Fruit fly (Drosophila melanogaster) whole organism, prepupa: ENCODE data around the gene FucTC.

Source experiments
- CG10631 ChIP-seq: fragments of 200-800 bp; sonication (Bioruptor generic); optimal IDR thresholded peaks from 2 replicates; lab custom pipeline; 2016; ENCODE audit warnings: missing biosample characterization, missing genetic modification characterization
- CG11294 ChIP-seq: fragments of 200-800 bp; sonication (Bioruptor generic); IDR thresholded peaks from 2 replicates; pipeline ENCODE4 v1.3.6; 2022; ENCODE audit warnings: missing biosample characterization, missing genetic modification characterization
- CG15336 ChIP-seq: fragments of 200-800 bp; sonication (Bioruptor generic); IDR thresholded peaks from 2 replicates; pipeline ENCODE4 v1.3.6; 2022; ENCODE audit warnings: missing biosample characterization, missing genetic modification characterization
- CG16779 ChIP-seq: fragments of 200-800 bp; sonication (Bioruptor generic); optimal IDR thresholded peaks from 3 replicates; lab custom pipeline; 2017; ENCODE audit warnings: missing biosample characterization, mild to moderate bottlenecking, missing genetic modification characterization
- CG31627 ChIP-seq: fragments of 200-800 bp; sonication (Bioruptor generic); optimal IDR thresholded peaks from 3 replicates; lab custom pipeline; 2016; ENCODE audit warnings: missing biosample characterization, missing genetic modification characterization
- CG32006 ChIP-seq: fragments of 200-800 bp; sonication (Bioruptor generic); optimal IDR thresholded peaks from 3 replicates; lab custom pipeline; 2017; ENCODE audit warnings: missing biosample characterization, mild to moderate bottlenecking, missing genetic modification characterization
- CG6163 ChIP-seq: fragments of 200-800 bp; sonication (Bioruptor generic); IDR thresholded peaks from 3 replicates; pipeline ENCODE4 v1.3.6; 2022; ENCODE audit warnings: missing biosample characterization, missing genetic modification characterization
- CG8119 ChIP-seq: fragments of 200-800 bp; sonication (Bioruptor generic); IDR thresholded peaks from 3 replicates; pipeline ENCODE4 v1.3.6; 2022; ENCODE audit warnings: missing biosample characterization, missing genetic modification characterization
- CG8319 ChIP-seq: fragments of 200-800 bp; sonication (Bioruptor generic); optimal IDR thresholded peaks from 3 replicates; lab custom pipeline; 2016; ENCODE audit warnings: missing biosample characterization, missing genetic modification characterization
- CG8632 ChIP-seq: fragments of 200-800 bp; sonication (Bioruptor generic); optimal IDR thresholded peaks from 3 replicates; lab custom pipeline; 2016; ENCODE audit warnings: missing biosample characterization, missing genetic modification characterization
- Eip75B ChIP-seq: fragments of 200-800 bp; sonication (Bioruptor generic); optimal IDR thresholded peaks from 3 replicates; lab custom pipeline; 2016; ENCODE audit warnings: missing biosample characterization, missing genetic modification characterization
- Eip78C ChIP-seq: fragments of 200-800 bp; sonication (Bioruptor generic); peaks from one replicate; lab custom pipeline; 2016; ENCODE audit warnings: missing biosample characterization, missing genetic modification characterization
- Eip93F ChIP-seq: fragments of 200-800 bp; sonication (Bioruptor generic); optimal IDR thresholded peaks from 2 replicates; lab custom pipeline; 2016; ENCODE audit warnings: missing biosample characterization, mild to moderate bottlenecking, missing genetic modification characterization
- Ets21C ChIP-seq: fragments of 200-800 bp; sonication (Bioruptor generic); optimal IDR thresholded peaks from 3 replicates; lab custom pipeline; 2016; ENCODE audit warnings: missing biosample characterization, missing genetic modification characterization
- Ets96B ChIP-seq: fragments of 200-800 bp; optimal IDR thresholded peaks from 2 replicates; lab custom pipeline; 2019; ENCODE audit warnings: missing biosample characterization, mild to moderate bottlenecking, missing genetic modification characterization, moderate library complexity
- Gug ChIP-seq: fragments of 200-800 bp; sonication (Bioruptor generic); IDR thresholded peaks from 2 replicates; pipeline ENCODE4 v1.3.6; 2022; ENCODE audit warnings: missing biosample characterization, missing genetic modification characterization
- Hr39 ChIP-seq: fragments of 200-800 bp; sonication (Bioruptor generic); optimal IDR thresholded peaks from 2 replicates; lab custom pipeline; 2016; ENCODE audit warnings: missing biosample characterization, missing genetic modification characterization
- Hr4 ChIP-seq: fragments of 200-800 bp; sonication (Bioruptor generic); optimal IDR thresholded peaks from 3 replicates; lab custom pipeline; 2016; ENCODE audit warnings: missing biosample characterization, missing genetic modification characterization
- Met ChIP-seq: fragments of 200-800 bp; sonication (Bioruptor generic); optimal IDR thresholded peaks from 3 replicates; lab custom pipeline; 2016; ENCODE audit warnings: missing biosample characterization, missing genetic modification characterization
- OdsH ChIP-seq: fragments of 200-800 bp; sonication (Bioruptor generic); optimal IDR thresholded peaks from 3 replicates; lab custom pipeline; 2016; ENCODE audit warnings: missing biosample characterization, missing genetic modification characterization
- Smox ChIP-seq: fragments of 200-800 bp; sonication (Bioruptor generic); optimal IDR thresholded peaks from 3 replicates; lab custom pipeline; 2016; ENCODE audit warnings: missing biosample characterization, missing genetic modification characterization
- Sox102F ChIP-seq: fragments of 200-800 bp; sonication (Bioruptor generic); optimal IDR thresholded peaks from 2 replicates; lab custom pipeline; 2016; ENCODE audit warnings: missing biosample characterization, mild to moderate bottlenecking, missing genetic modification characterization
- Sox15 ChIP-seq: fragments of 200-800 bp; sonication (Bioruptor generic); optimal IDR thresholded peaks from 3 replicates; lab custom pipeline; 2016; ENCODE audit warnings: missing biosample characterization, missing genetic modification characterization
- cyc ChIP-seq: fragments of 200-800 bp; sonication (Bioruptor generic); optimal IDR thresholded peaks from 3 replicates; lab custom pipeline; 2016; ENCODE audit warnings: missing biosample characterization, missing genetic modification characterization
- dac ChIP-seq: fragments of 200-800 bp; sonication (Bioruptor generic); optimal IDR thresholded peaks from 2 replicates; lab custom pipeline; 2017; ENCODE audit warnings: missing biosample characterization, mild to moderate bottlenecking, missing genetic modification characterization
- dsx ChIP-seq: fragments of 200-800 bp; optimal IDR thresholded peaks from 3 replicates; lab custom pipeline; 2019; ENCODE audit warnings: missing biosample characterization, mild to moderate bottlenecking, missing genetic modification characterization, moderate library complexity; ENCODE audit not compliant: poor library complexity, severe bottlenecking
- eg ChIP-seq: fragments of 200-800 bp; sonication (Bioruptor generic); IDR thresholded peaks from 3 replicates; pipeline ENCODE4 v1.3.6; 2022; ENCODE audit warnings: missing biosample characterization, missing genetic modification characterization
- esn ChIP-seq: fragments of 200-800 bp; sonication (Bioruptor generic); optimal IDR thresholded peaks from 2 replicates; lab custom pipeline; 2016; ENCODE audit warnings: missing biosample characterization, mild to moderate bottlenecking, missing genetic modification characterization, moderate library complexity
- fd59A ChIP-seq: fragments of 200-800 bp; sonication (Bioruptor generic); optimal IDR thresholded peaks from 2 replicates; lab custom pipeline; 2017; ENCODE audit warnings: missing biosample characterization, mild to moderate bottlenecking, missing genetic modification characterization, missing genetic modification reagents
- fd85E ChIP-seq: fragments of 200-800 bp; sonication (Bioruptor generic); optimal IDR thresholded peaks from 3 replicates; lab custom pipeline; 2016; ENCODE audit warnings: missing biosample characterization, missing genetic modification characterization
- lz ChIP-seq: fragments of 200-800 bp; sonication (Bioruptor generic); optimal IDR thresholded peaks from 3 replicates; lab custom pipeline; 2016; ENCODE audit warnings: missing biosample characterization, missing genetic modification characterization
- net ChIP-seq: fragments of 200-800 bp; sonication (Bioruptor generic); optimal IDR thresholded peaks from 3 replicates; lab custom pipeline; 2016; ENCODE audit warnings: missing biosample characterization, missing genetic modification characterization
- pdm3 ChIP-seq: fragments of 200-800 bp; sonication (Bioruptor generic); optimal IDR thresholded peaks from 3 replicates; lab custom pipeline; 2016; ENCODE audit warnings: missing biosample characterization, missing genetic modification characterization
- ss ChIP-seq, 2 experiments: fragments of 200-800 bp; sonication (Bioruptor generic); optimal IDR thresholded peaks; 2 replicates in 1 of 2; 3 replicates in 1 of 2; lab custom pipeline; 2017 to 2018; ENCODE audit warnings: mild to moderate bottlenecking in 2 of 2, missing biosample characterization in 2 of 2, missing genetic modification characterization in 2 of 2, moderate library complexity in 1 of 2
- svp ChIP-seq: fragments of 200-800 bp; sonication (Bioruptor generic); peaks from one replicate; lab custom pipeline; 2016; ENCODE audit warnings: missing biosample characterization, missing genetic modification characterization
- topi ChIP-seq: fragments of 200-800 bp; sonication (Bioruptor generic); optimal IDR thresholded peaks from 3 replicates; lab custom pipeline; 2016; ENCODE audit warnings: missing biosample characterization, missing genetic modification characterization
- vri ChIP-seq: fragments of 200-800 bp; sonication (Bioruptor generic); optimal IDR thresholded peaks from 3 replicates; lab custom pipeline; 2016; ENCODE audit warnings: missing biosample characterization, mild to moderate bottlenecking, missing genetic modification characterization

The FucTC gene

dm6 chrX:23011859-23012258 lies 756 bp upstream of the FucTC start:
- TF ChIP-seq topi (GFP tag; lab: Kevin White, UChicago) (no peak), svp (GFP tag; lab: Kevin White, UChicago) (peak; percentile 79), CG8319 (GFP tag; lab: Kevin White, UChicago) (no peak), CG16779 (tag; lab: Kevin White, UChicago) (no peak), pdm3 (no peak), ss (GFP tag; optimal IDR thresholded peaks at IDR 0.05; lab: Kevin White, UChicago) (no peak)

- TF ChIP-seq svp (GFP tag; lab: Kevin White, UChicago) (peak; percentile 62), lz (GFP tag; lab: Kevin White, UChicago) (no peak), CG10631 (GFP tag; lab: Kevin White, UChicago) (no peak), CG31627 (GFP tag; lab: Kevin White, UChicago) (peak; percentile 16), Ets96B (tag; lab: Kevin White, UChicago) (no peak), eg (no peak), Eip93F (GFP tag; lab: Kevin White, UChicago) (no peak), Met (GFP tag; lab: Kevin White, UChicago) (no peak), Sox102F (GFP tag; lab: Kevin White, UChicago) (no peak), Eip78C (GFP tag; lab: Kevin White, UChicago) (peak; percentile 46), dsx (GFP tag; lab: Kevin White, UChicago) (no peak), fd59A (GFP tag; lab: Kevin White, UChicago) (no peak), Hr39 (peak; percentile 38), Ets21C (GFP tag; lab: Kevin White, UChicago) (no peak), fd85E (GFP tag; lab: Kevin White, UChicago) (no peak)
Measured at dm6 chrX:23010651-23011050, 452 bp downstream of the FucTC start.

- TF ChIP-seq Gug (no peak), CG15336 (GFP tag; lab: Robert Waterston, UW) (0 out of 2 replicates have a peak, but pooled peaks have one; percentile 10), CG11294 (no peak), fd85E (GFP tag; lab: Kevin White, UChicago) (no peak), Sox102F (GFP tag; lab: Kevin White, UChicago) (peak; percentile 11), CG6163 (GFP tag; lab: Robert Waterston, UW) (no peak), Eip78C (GFP tag; lab: Kevin White, UChicago) (no peak), Met (GFP tag; lab: Kevin White, UChicago) (no peak), CG10631 (GFP tag; lab: Kevin White, UChicago) (peak; percentile 2), Eip93F (GFP tag; lab: Kevin White, UChicago) (no peak), CG32006 (peak; percentile 25), CG8632 (GFP tag; lab: Kevin White, UChicago) (no peak), Ets21C (GFP tag; lab: Kevin White, UChicago) (no peak), Eip75B (GFP tag; lab: Kevin White, UChicago) (no peak), CG16779 (tag; lab: Kevin White, UChicago) (no peak), Sox15 (GFP tag; lab: Kevin White, UChicago) (no peak), dac (GFP tag; lab: Kevin White, UChicago) (no peak), Hr4 (GFP tag; lab: Kevin White, UChicago) (peak; percentile 20), esn (no peak), CG8119 (GFP tag; lab: Robert Waterston, UW) (no peak), cyc (GFP tag; lab: Kevin White, UChicago) (no peak), Smox (GFP tag; lab: Kevin White, UChicago) (no peak), net (GFP tag; lab: Kevin White, UChicago) (no peak), vri (GFP tag; lab: Kevin White, UChicago) (no peak), OdsH (peak; percentile 21)
Measured at dm6 chrX:23007399-23007798, 3.7 kb downstream of the FucTC start.

dm6 chrX:23006925-23007324 lies 4.2 kb downstream of the FucTC start:
- peak; percentile 39 for TF ChIP-seq Eip78C (GFP tag; lab: Kevin White, UChicago)
- no peak for TF ChIP-seq Ets96B (tag; lab: Kevin White, UChicago)
